Fruit fly (Drosophila melanogaster) whole organism, embryonic: Measurements from ENCODE around the gene CG10761.

Source experiments
- Aef1 ChIP-seq: fragments of 200-800 bp; sonication (Bioruptor generic); IDR thresholded peaks from 3 replicates; pipeline ENCODE4 v1.3.6; 2022; ENCODE audit warnings: missing biosample characterization, missing genetic modification characterization
- Atf-2 ChIP-seq: fragments of 200-800 bp; sonication (Bioruptor generic); optimal IDR thresholded peaks from 2 replicates; lab custom pipeline; 2016; ENCODE audit warnings: missing biosample characterization, missing genetic modification characterization
- CG1024 ChIP-seq: fragments of 200-800 bp; sonication (Bioruptor generic); IDR thresholded peaks from 2 replicates; pipeline ENCODE4 v1.3.6; 2022; ENCODE audit warnings: missing biosample characterization, missing genetic modification characterization
- CG10274 ChIP-seq: fragments of 200-800 bp; sonication (Bioruptor generic); optimal IDR thresholded peaks from 3 replicates; lab custom pipeline; 2017; ENCODE audit warnings: missing biosample characterization, mild to moderate bottlenecking, missing genetic modification characterization
- CG13123 ChIP-seq: fragments of 200-800 bp; sonication (Bioruptor generic); optimal IDR thresholded peaks from 2 replicates; lab custom pipeline; 2016; ENCODE audit warnings: missing biosample characterization, missing genetic modification characterization
- CG14014 ChIP-seq: fragments of 200-800 bp; sonication (Bioruptor generic); IDR thresholded peaks from 2 replicates; pipeline ENCODE4 v1.3.6; 2022; ENCODE audit warnings: missing biosample characterization, missing genetic modification characterization
- CG14965 ChIP-seq: fragments of 200-800 bp; sonication (Bioruptor generic); optimal IDR thresholded peaks from 2 replicates; lab custom pipeline; 2016; ENCODE audit warnings: missing biosample characterization, missing genetic modification characterization, borderline replicate concordance
- CG15479 ChIP-seq: fragments of 200-800 bp; sonication (Bioruptor generic); optimal IDR thresholded peaks from 3 replicates; lab custom pipeline; 2019; ENCODE audit warnings: missing biosample characterization, mild to moderate bottlenecking, missing genetic modification characterization, moderate library complexity
- CG17361 ChIP-seq: fragments of 200-800 bp; sonication (Bioruptor generic); IDR thresholded peaks from 3 replicates; pipeline ENCODE4 v1.3.6; 2022; ENCODE audit warnings: missing biosample characterization, missing genetic modification characterization
- CG17829 ChIP-seq: fragments of 200-800 bp; optimal IDR thresholded peaks from 2 replicates; lab custom pipeline; 2019; ENCODE audit warnings: missing biosample characterization, mild to moderate bottlenecking, missing genetic modification characterization, moderate library complexity
- CG17912 ChIP-seq: fragments of 200-800 bp; sonication (Bioruptor generic); optimal IDR thresholded peaks from 2 replicates; lab custom pipeline; 2018; ENCODE audit warnings: missing biosample characterization, mild to moderate bottlenecking, missing genetic modification characterization
- CG18262 ChIP-seq: fragments of 200-800 bp; optimal IDR thresholded peaks from 3 replicates; lab custom pipeline; 2019; ENCODE audit warnings: missing biosample characterization, mild to moderate bottlenecking, missing genetic modification characterization, moderate library complexity
- CG2129 ChIP-seq: fragments of 200-800 bp; sonication (Bioruptor generic); IDR thresholded peaks from 2 replicates; pipeline ENCODE4 v1.3.6; 2022; ENCODE audit warnings: missing biosample characterization, missing genetic modification characterization; ENCODE audit not compliant: partially characterized antibody
- CG31365 ChIP-seq: fragments of 200-800 bp; sonication (Bioruptor generic); optimal IDR thresholded peaks from 2 replicates; lab custom pipeline; 2018; ENCODE audit warnings: missing biosample characterization, mild to moderate bottlenecking, missing genetic modification characterization
- CG33557 ChIP-seq: fragments of 200-800 bp; sonication (Bioruptor generic); optimal IDR thresholded peaks from 2 replicates; lab custom pipeline; 2019; ENCODE audit warnings: missing biosample characterization, mild to moderate bottlenecking, missing genetic modification characterization, moderate library complexity
- CG4617 ChIP-seq: fragments of 200-800 bp; sonication (Bioruptor generic); optimal IDR thresholded peaks from 3 replicates; lab custom pipeline; 2016; ENCODE audit warnings: missing biosample characterization, missing genetic modification characterization, borderline replicate concordance
- CG5180 ChIP-seq: fragments of 200-800 bp; sonication (Bioruptor generic); optimal IDR thresholded peaks from 3 replicates; lab custom pipeline; 2017; ENCODE audit warnings: missing biosample characterization, missing genetic modification characterization, mild to moderate bottlenecking, moderate library complexity, missing genetic modification reagents
- CG6654 ChIP-seq: fragments of 200-800 bp; sonication (Bioruptor generic); optimal IDR thresholded peaks from 2 replicates; lab custom pipeline; 2017; ENCODE audit warnings: missing biosample characterization, mild to moderate bottlenecking, missing genetic modification characterization
- CG6765 ChIP-seq: fragments of 200-800 bp; sonication (Bioruptor generic); optimal IDR thresholded peaks from 3 replicates; lab custom pipeline; 2017; ENCODE audit warnings: missing biosample characterization, mild to moderate bottlenecking, missing genetic modification characterization
- CG6813 ChIP-seq: fragments of 200-800 bp; sonication (Bioruptor generic); optimal IDR thresholded peaks from 2 replicates; lab custom pipeline; 2017; ENCODE audit warnings: missing biosample characterization, missing genetic modification characterization, mild to moderate bottlenecking, moderate library complexity, missing genetic modification reagents
- CG8388 ChIP-seq: fragments of 200-800 bp; sonication (Bioruptor generic); optimal IDR thresholded peaks from 2 replicates; lab custom pipeline; 2019; ENCODE audit warnings: missing biosample characterization, mild to moderate bottlenecking, missing genetic modification characterization, moderate library complexity
- CG9932 ChIP-seq: fragments of 200-800 bp; sonication (Bioruptor generic); IDR thresholded peaks from 2 replicates; pipeline ENCODE4 v1.3.6; 2022; ENCODE audit warnings: missing biosample characterization, missing genetic modification characterization
- CHES-1-like ChIP-seq: fragments of 200-800 bp; sonication (Bioruptor generic); optimal IDR thresholded peaks from 2 replicates; lab custom pipeline; 2016; ENCODE audit warnings: missing biosample characterization, missing genetic modification characterization
- CrebB ChIP-seq: fragments of 200-800 bp; sonication (Bioruptor generic); optimal IDR thresholded peaks from 3 replicates; lab custom pipeline; 2018; ENCODE audit warnings: missing biosample characterization, mild to moderate bottlenecking, missing genetic modification characterization
- Dad ChIP-seq: fragments of 200-800 bp; sonication (Bioruptor generic); optimal IDR thresholded peaks from 3 replicates; lab custom pipeline; 2016; ENCODE audit warnings: missing biosample characterization, missing genetic modification characterization
- Dek ChIP-seq: fragments of 200-800 bp; sonication (Bioruptor generic); optimal IDR thresholded peaks from 3 replicates; lab custom pipeline; 2019; ENCODE audit warnings: missing biosample characterization, mild to moderate bottlenecking, missing genetic modification characterization, moderate library complexity
- Ets65A ChIP-seq: fragments of 200-800 bp; sonication (Bioruptor generic); peaks from one replicate; lab custom pipeline; 2016; ENCODE audit warnings: missing biosample characterization, missing genetic modification characterization
- HLH54F ChIP-seq: fragments of 200-800 bp; sonication (Bioruptor generic); optimal IDR thresholded peaks from 3 replicates; lab custom pipeline; 2016; ENCODE audit warnings: missing biosample characterization, missing genetic modification characterization
- HmgZ ChIP-seq: fragments of 200-800 bp; sonication (Bioruptor generic); optimal IDR thresholded peaks from 2 replicates; lab custom pipeline; 2018; ENCODE audit warnings: missing biosample characterization, mild to moderate bottlenecking, missing genetic modification characterization
- Lhr ChIP-seq: fragments of 200-800 bp; sonication (Bioruptor generic); optimal IDR thresholded peaks from 3 replicates; lab custom pipeline; 2017; ENCODE audit warnings: mild to moderate bottlenecking, missing biosample characterization, missing genetic modification reagents, missing genetic modification characterization
- Mes4 ChIP-seq: fragments of 200-800 bp; sonication (Bioruptor generic); optimal IDR thresholded peaks from 2 replicates; lab custom pipeline; 2016; ENCODE audit warnings: missing biosample characterization, missing genetic modification characterization
- Oaz ChIP-seq: fragments of 200-800 bp; sonication (Bioruptor generic); IDR thresholded peaks from 2 replicates; pipeline ENCODE4 v1.3.6; 2022; ENCODE audit warnings: missing biosample characterization, missing genetic modification characterization
- Optix ChIP-seq: fragments of 200-800 bp; sonication (Bioruptor generic); IDR thresholded peaks from 3 replicates; pipeline ENCODE4 v1.3.6; 2022; ENCODE audit warnings: missing biosample characterization, missing genetic modification characterization
- Taf1 ChIP-seq: fragments of 200-800 bp; sonication (Bioruptor generic); IDR thresholded peaks from 2 replicates; pipeline ENCODE4 v1.3.6; 2022; ENCODE audit warnings: missing biosample characterization, missing genetic modification characterization
- amos ChIP-seq: fragments of 200-800 bp; sonication (Bioruptor generic); IDR thresholded peaks from 2 replicates; pipeline ENCODE4 v1.3.6; 2022; ENCODE audit warnings: missing biosample characterization, missing genetic modification characterization; ENCODE audit not compliant: partially characterized antibody
- bowl ChIP-seq: fragments of 200-800 bp; sonication (Bioruptor generic); IDR thresholded peaks from 2 replicates; pipeline ENCODE4 v1.3.6; 2022; ENCODE audit warnings: missing biosample characterization, missing genetic modification characterization
- btn ChIP-seq: fragments of 200-800 bp; sonication (Bioruptor generic); optimal IDR thresholded peaks from 2 replicates; lab custom pipeline; 2016; ENCODE audit warnings: missing biosample characterization, missing genetic modification characterization
- dmrt11E ChIP-seq: fragments of 200-800 bp; sonication (Bioruptor generic); optimal IDR thresholded peaks from 3 replicates; lab custom pipeline; 2018; ENCODE audit warnings: missing biosample characterization, mild to moderate bottlenecking, missing genetic modification characterization, moderate library complexity
- exex ChIP-seq: fragments of 200-800 bp; sonication (Bioruptor generic); optimal IDR thresholded peaks from 4 replicates; lab custom pipeline; 2018; ENCODE audit warnings: missing biosample characterization, mild to moderate bottlenecking, missing genetic modification characterization, moderate library complexity
- fd96Cb ChIP-seq: fragments of 200-800 bp; sonication (Bioruptor generic); optimal IDR thresholded peaks from 2 replicates; lab custom pipeline; 2018; ENCODE audit warnings: missing biosample characterization, mild to moderate bottlenecking, missing genetic modification characterization, moderate library complexity
- h ChIP-seq: fragments of >200 bp; optimal IDR thresholded peaks from 2 replicates; lab custom pipeline; 2017
- onecut ChIP-seq: fragments of 200-800 bp; sonication (Bioruptor generic); IDR thresholded peaks from 2 replicates; pipeline ENCODE4 v1.3.6; 2022; ENCODE audit warnings: missing biosample characterization, missing genetic modification characterization
- pnt ChIP-seq: fragments of 200-800 bp; sonication (Bioruptor generic); optimal IDR thresholded peaks from 3 replicates; lab custom pipeline; 2016; ENCODE audit warnings: missing biosample characterization, missing genetic modification characterization
- prd ChIP-seq, 3 experiments: fragments of >200 bp in 2 of 3; fragments of 200-800 bp in 1 of 3; sonication (Bioruptor generic) in 1 of 3; optimal IDR thresholded peaks in 2 of 3; IDR thresholded peaks in 1 of 3; 2 replicates in 2 of 3; 3 replicates in 1 of 3; pipeline versions ENCODE4 v1.3.6 to Lab custom; 2017 to 2022; ENCODE audit warnings: missing biosample characterization in 1 of 3, missing genetic modification characterization in 1 of 3
- slou ChIP-seq: fragments of 200-800 bp; sonication (Bioruptor generic); optimal IDR thresholded peaks from 3 replicates; lab custom pipeline; 2016; ENCODE audit warnings: missing biosample characterization, missing genetic modification characterization
- sna ChIP-seq: fragments of 200-800 bp; sonication (Bioruptor generic); IDR thresholded peaks from 2 replicates; pipeline ENCODE4 v1.3.6; 2022; ENCODE audit warnings: missing biosample characterization, missing genetic modification characterization; ENCODE audit not compliant: partially characterized antibody
- tna ChIP-seq: fragments of 200-800 bp; sonication (Bioruptor generic); IDR thresholded peaks from 2 replicates; pipeline ENCODE4 v1.3.6; 2022; ENCODE audit warnings: missing biosample characterization, missing genetic modification characterization; ENCODE audit not compliant: partially characterized antibody
- tx ChIP-seq: fragments of 200-800 bp; sonication (Bioruptor generic); optimal IDR thresholded peaks from 2 replicates; lab custom pipeline; 2016; ENCODE audit warnings: missing biosample characterization, missing genetic modification characterization

Gene CG10761

DNA sequence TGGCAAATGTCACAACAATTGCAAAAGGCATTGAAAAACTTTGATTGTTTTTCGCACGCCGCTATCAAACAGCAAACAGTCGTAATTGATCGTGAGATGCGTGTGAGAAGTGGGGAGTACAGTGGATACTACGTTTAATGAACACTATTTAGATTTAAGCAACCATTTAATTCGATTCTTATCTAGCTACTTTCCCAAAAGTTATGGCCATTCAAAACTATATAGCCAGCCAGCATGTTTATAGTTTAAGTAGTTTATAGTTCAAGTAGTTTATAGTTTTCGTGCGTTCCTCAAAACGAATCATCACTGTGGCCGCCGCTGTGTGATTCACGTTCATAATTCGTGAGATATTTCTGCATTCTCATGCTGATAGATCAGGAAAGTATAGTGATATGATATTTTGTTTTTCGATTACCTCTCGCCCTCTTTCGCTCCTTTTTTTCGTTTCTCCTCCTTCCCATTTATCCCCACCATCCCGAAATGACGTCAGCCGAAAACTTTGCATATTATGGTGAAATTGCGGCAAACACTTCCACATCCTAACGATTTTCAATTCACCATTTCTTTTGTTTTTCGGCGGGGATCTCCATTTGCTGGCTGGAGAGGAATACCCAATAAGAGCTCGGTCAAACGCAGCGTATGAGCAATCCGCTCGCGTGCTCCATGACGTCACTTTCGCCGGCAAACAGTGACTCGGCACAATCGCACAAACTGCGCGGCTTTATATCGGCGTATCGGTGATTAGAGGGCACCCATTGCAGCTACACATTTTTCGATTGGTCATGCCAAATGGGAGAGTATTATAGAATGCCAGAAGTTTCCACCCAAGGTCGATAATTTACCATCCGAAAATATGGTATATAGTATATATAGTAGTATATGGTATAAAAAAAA lies 49.0 kb downstream of the CG10761 start:
- TF ChIP-seq h (no peak), Ets65A (peak; percentile 84), CrebB (tag; lab: Kevin White, UChicago) (peak; percentile 51), CG33557 (GFP tag; lab: Kevin White, UChicago) (no peak), CG17361 (GFP tag; lab: Robert Waterston, UW) (0 out of 3 replicates have a peak, but pooled peaks have one; percentile 16), CG2129 (GFP tag; lab: Robert Waterston, UW) (no peak), fd96Cb (tag; lab: Kevin White, UChicago) (peak; percentile 7), tna (no peak), dmrt11E (tag; lab: Kevin White, UChicago) (no peak), Oaz (GFP tag; lab: Robert Waterston, UW) (peak; percentile 55), sna (GFP tag; lab: Robert Waterston, UW) (no peak), CG8388 (peak; percentile 1), CG9932 (GFP tag; lab: Robert Waterston, UW) (peak; percentile 74), slou (GFP tag; lab: Kevin White, UChicago) (no peak), CG14014 (GFP tag; lab: Robert Waterston, UW) (peak; percentile 71), prd (optimal IDR thresholded peaks at IDR 0.05; lab: Kevin White, UChicago) (no peak), prd (GFP tag; IDR thresholded peaks at IDR 0.05; lab: Robert Waterston, UW) (peak; percentile 47; the same call in 2 of the 3 replicates), CG6654 (GFP tag; lab: Kevin White, UChicago) (no peak), bowl (GFP tag; lab: Robert Waterston, UW) (no peak), Mes4 (GFP tag; lab: Kevin White, UChicago) (no peak), CG13123 (GFP tag; lab: Kevin White, UChicago) (no peak), Aef1 (peak; percentile 43; the same call in 1 of the 3 replicates), CHES-1-like (peak; percentile 70), CG31365 (tag; lab: Kevin White, UChicago) (no peak), CG15479 (no peak), CG18262 (tag; lab: Kevin White, UChicago) (peak; percentile 17), amos (GFP tag; lab: Robert Waterston, UW) (no peak), HmgZ (tag; lab: Kevin White, UChicago) (peak; percentile 61), CG6813 (peak; percentile 54), exex (tag; lab: Kevin White, UChicago) (peak; percentile 42), btn (GFP tag; lab: Kevin White, UChicago) (no peak), CG14965 (GFP tag; lab: Kevin White, UChicago) (no peak), CG10274 (GFP tag; lab: Kevin White, UChicago) (peak; percentile 38), CG17829 (tag; lab: Kevin White, UChicago) (peak; percentile 29), CG17912 (GFP tag; lab: Kevin White, UChicago) (no peak), pnt (GFP tag; lab: Kevin White, UChicago) (no peak), Optix (GFP tag; lab: Robert Waterston, UW) (no peak), CG5180 (GFP tag; lab: Kevin White, UChicago) (no peak), Dad (GFP tag; lab: Kevin White, UChicago) (no peak), Dek (tag; lab: Kevin White, UChicago) (peak; percentile 79), Taf1 (GFP tag; lab: Robert Waterston, UW) (peak; percentile 72), Lhr (GFP tag; lab: Kevin White, UChicago) (no peak), CG4617 (no peak), Atf-2 (GFP tag; lab: Kevin White, UChicago) (no peak), CG1024 (GFP tag; lab: Robert Waterston, UW) (0 out of 2 replicates have a peak, but pooled peaks have one; percentile 14), tx (GFP tag; lab: Kevin White, UChicago) (peak; percentile 43), HLH54F (GFP tag; lab: Kevin White, UChicago) (peak; percentile 63), onecut (GFP tag; lab: Robert Waterston, UW) (no peak), CG6765 (GFP tag; lab: Kevin White, UChicago) (no peak)
